Worm (Caenorhabditis elegans) whole organism, L1 larva: ENCODE measurements around the gene ZK470.2.

Experiments used
- F16B12.6 ChIP-seq: fragments of 150-350 bp; optimal IDR thresholded peaks from 2 replicates; lab custom pipeline; 2014; ENCODE audit warnings: missing biosample characterization, missing genetic modification characterization
- alr-1 ChIP-seq: fragments of 200-800 bp; sonication (Bioruptor generic); optimal IDR thresholded peaks from 2 replicates; lab custom pipeline; 2018; ENCODE audit warnings: borderline replicate concordance, mild to moderate bottlenecking, missing genetic modification characterization, missing compliant biosample characterization
- aly-2 ChIP-seq: fragments of 150-350 bp; optimal IDR thresholded peaks from 2 replicates; lab custom pipeline; 2014; ENCODE audit warnings: missing biosample characterization, missing genetic modification characterization
- blmp-1 ChIP-seq: fragments of 150-350 bp; optimal IDR thresholded peaks from 2 replicates; lab custom pipeline; 2014; ENCODE audit warnings: missing biosample characterization, missing genetic modification characterization
- ceh-8 ChIP-seq: fragments of 200-800 bp; sonication (Bioruptor generic); optimal IDR thresholded peaks from 2 replicates; lab custom pipeline; 2018; ENCODE audit warnings: mild to moderate bottlenecking, missing genetic modification characterization, moderate library complexity, missing compliant biosample characterization
- ceh-90 ChIP-seq: sonication (generic microtip); optimal IDR thresholded peaks from 2 replicates; lab custom pipeline; 2016; ENCODE audit warnings: missing genetic modification characterization, missing compliant biosample characterization
- ces-1 ChIP-seq: fragments of 150-350 bp; optimal IDR thresholded peaks from 2 replicates; lab custom pipeline; 2014; ENCODE audit warnings: missing biosample characterization, missing genetic modification reagents, missing genetic modification characterization
- dpl-1 ChIP-seq, 3 experiments: fragments of 150-350 bp in 2 of 3; sonication (generic microtip) in 1 of 3; optimal IDR thresholded peaks; 2 replicates each; lab custom pipeline; 2014 to 2017; ENCODE audit warnings: missing biosample characterization in 3 of 3, missing genetic modification characterization in 3 of 3, missing genetic modification reagents in 3 of 3
- dsc-1 ChIP-seq: sonication (generic microtip); optimal IDR thresholded peaks from 2 replicates; lab custom pipeline; 2016; ENCODE audit warnings: mild to moderate bottlenecking, missing genetic modification characterization, missing compliant biosample characterization
- efl-1 ChIP-seq, 4 experiments: fragments of 150-350 bp; optimal IDR thresholded peaks in 3 of 4; peaks in 1 of 4; 1 replicate in 1 of 4; 2 replicates in 3 of 4; lab custom pipeline; 2014; ENCODE audit warnings: missing biosample characterization in 2 of 4, missing genetic modification characterization in 2 of 4, missing genetic modification reagents in 2 of 4
- elt-3 ChIP-seq, 6 experiments: fragments of 150-350 bp in 1 of 6; sonication (generic microtip); optimal IDR thresholded peaks; 2 replicates each; lab custom pipeline; 2017 to 2018; ENCODE audit warnings: missing biosample characterization in 6 of 6, missing genetic modification characterization in 6 of 6, inconsistent platforms in 1 of 6
- fkh-10 ChIP-seq: sonication (generic microtip); optimal IDR thresholded peaks from 2 replicates; lab custom pipeline; 2017; ENCODE audit warnings: missing biosample characterization, missing genetic modification reagents, missing genetic modification characterization
- fkh-4 ChIP-seq: sonication (generic microtip); optimal IDR thresholded peaks from 2 replicates; lab custom pipeline; 2016; ENCODE audit warnings: missing compliant biosample characterization, missing genetic modification characterization, borderline replicate concordance
- fos-1 ChIP-seq: fragments of 150-350 bp; optimal IDR thresholded peaks from 2 replicates; lab custom pipeline; 2014; ENCODE audit warnings: missing biosample characterization, missing genetic modification characterization
- hlh-17 ChIP-seq: fragments of 200-800 bp; sonication (Bioruptor generic); optimal IDR thresholded peaks from 2 replicates; lab custom pipeline; 2018; ENCODE audit warnings: missing genetic modification characterization, mild to moderate bottlenecking, missing compliant biosample characterization, moderate library complexity, borderline replicate concordance
- hlh-4 ChIP-seq: sonication (generic microtip); optimal IDR thresholded peaks from 2 replicates; lab custom pipeline; 2016; ENCODE audit warnings: mild to moderate bottlenecking, missing genetic modification characterization, missing compliant biosample characterization
- jun-1 ChIP-seq: fragments of 150-350 bp; optimal IDR thresholded peaks from 2 replicates; lab custom pipeline; 2014; ENCODE audit warnings: missing biosample characterization, missing genetic modification reagents, missing genetic modification characterization
- lin-13 ChIP-seq: fragments of 150-350 bp; optimal IDR thresholded peaks from 2 replicates; lab custom pipeline; 2014; ENCODE audit warnings: missing biosample characterization, missing genetic modification reagents, missing genetic modification characterization
- lin-14 ChIP-seq: fragments of 200-800 bp; sonication (Bioruptor generic); optimal IDR thresholded peaks from 2 replicates; lab custom pipeline; 2018; ENCODE audit warnings: mild to moderate bottlenecking, missing genetic modification characterization, moderate library complexity, missing compliant biosample characterization
- nhr-19 ChIP-seq: fragments of 200-800 bp; sonication (Bioruptor generic); conservative IDR thresholded peaks from 2 replicates; pipeline ENCODE4 v1.3.6; 2022; ENCODE audit warnings: missing genetic modification characterization, missing compliant biosample characterization
- nhr-237 ChIP-seq: fragments of 150-350 bp; optimal IDR thresholded peaks from 2 replicates; lab custom pipeline; 2014; ENCODE audit warnings: missing biosample characterization, missing genetic modification characterization
- nhr-28 ChIP-seq: fragments of 150-350 bp; optimal IDR thresholded peaks from 2 replicates; lab custom pipeline; 2014; ENCODE audit warnings: missing biosample characterization, missing genetic modification characterization
- nhr-47 ChIP-seq: sonication (generic microtip); optimal IDR thresholded peaks from 2 replicates; lab custom pipeline; 2016; ENCODE audit warnings: mild to moderate bottlenecking, missing genetic modification characterization, moderate library complexity, missing compliant biosample characterization
- nhr-71 ChIP-seq: sonication (generic microtip); optimal IDR thresholded peaks from 2 replicates; lab custom pipeline; 2016; ENCODE audit warnings: mild to moderate bottlenecking, missing genetic modification characterization, moderate library complexity, missing compliant biosample characterization
- nhr-76 ChIP-seq: sonication (generic microtip); optimal IDR thresholded peaks from 2 replicates; lab custom pipeline; 2017; ENCODE audit warnings: missing biosample characterization, missing genetic modification characterization
- nhr-84 ChIP-seq: sonication (generic microtip); optimal IDR thresholded peaks from 2 replicates; lab custom pipeline; 2017; ENCODE audit warnings: missing biosample characterization, missing genetic modification characterization
- pax-3 ChIP-seq: fragments of 200-800 bp; sonication (Bioruptor generic); optimal IDR thresholded peaks from 2 replicates; lab custom pipeline; 2018; ENCODE audit warnings: mild to moderate bottlenecking, missing genetic modification characterization, moderate library complexity, missing compliant biosample characterization
- rnt-1 ChIP-seq: sonication (generic microtip); optimal IDR thresholded peaks from 2 replicates; lab custom pipeline; 2016; ENCODE audit warnings: mild to moderate bottlenecking, missing genetic modification characterization, moderate library complexity, missing compliant biosample characterization
- skn-1 ChIP-seq: fragments of 150-350 bp; optimal IDR thresholded peaks from 2 replicates; lab custom pipeline; 2014; ENCODE audit warnings: missing biosample characterization, missing genetic modification characterization
- snpc-4 ChIP-seq: fragments of 150-350 bp; optimal IDR thresholded peaks from 2 replicates; lab custom pipeline; 2014; ENCODE audit warnings: missing biosample characterization, missing genetic modification characterization
- sox-4 ChIP-seq: sonication (generic microtip); optimal IDR thresholded peaks from 2 replicates; lab custom pipeline; 2016; ENCODE audit warnings: missing genetic modification characterization, missing compliant biosample characterization
- unc-130 ChIP-seq: fragments of 150-350 bp; optimal IDR thresholded peaks from 2 replicates; lab custom pipeline; 2017; ENCODE audit warnings: missing biosample characterization, missing genetic modification characterization, inconsistent platforms
- zag-1 ChIP-seq: fragments of 150-350 bp; optimal IDR thresholded peaks from 2 replicates; lab custom pipeline; 2014; ENCODE audit warnings: missing biosample characterization, missing genetic modification characterization
- ztf-11 ChIP-seq, 2 experiments: sonication (generic microtip); optimal IDR thresholded peaks; 2 replicates each; lab custom pipeline; 2016 to 2017; ENCODE audit warnings: missing genetic modification characterization in 2 of 2, missing biosample characterization in 1 of 2, missing compliant biosample characterization in 1 of 2

The ZK470.2 gene

ce11 chrX:4106896-4107505 is 28.0 kb upstream of the ZK470.2 start, which contains the start of gene R02E4.2:
R02E4.2 (plus strand) TSS chrX:4107455.
- no peak for TF ChIP-seq nhr-19 (GFP tag; lab: Robert Waterston, UW)
- TF ChIP-seq fkh-4 (tag; lab: Kevin White, UChicago): peak; percentile 83
- TF ChIP-seq dsc-1: peak; percentile 97

ce11 chrX:4109970-4110369 is 25.0 kb upstream of the ZK470.2 start:
- peak; percentile 27 for TF ChIP-seq lin-14
- TF ChIP-seq blmp-1 (tag; lab: Kevin White, UChicago): peak; percentile 51
- TF ChIP-seq fkh-10: no peak
- TF ChIP-seq zag-1 (tag; lab: Kevin White, UChicago): no peak

- no peak for TF ChIP-seq ceh-8 (GFP tag; lab: Kevin White, UChicago)
- TF ChIP-seq blmp-1 (tag; lab: Kevin White, UChicago): peak; percentile 76
Measured at ce11 chrX:4111416-4111815, 23.5 kb upstream of the ZK470.2 start, which contains the start of gene F09F9.2. F09F9.2 (minus strand) TSS chrX:4111440.

- TF ChIP-seq nhr-76 (no peak), efl-1 (optimal IDR thresholded peaks at IDR 0.05; lab: Kevin White, UChicago) (no peak), efl-1 (GFP tag; optimal IDR thresholded peaks at IDR 0.05 in 1 of 2; lab: Kevin White, UChicago) (peak in 1 of 2 experiments; percentile 55), hlh-17 (no peak)
Measured at ce11 chrX:4115026-4115425, 19.9 kb upstream of the ZK470.2 start, which contains the start of gene F09F9.1. F09F9.1 (plus strand) TSS chrX:4115326.

- no peak for TF ChIP-seq nhr-84 (tag; lab: Kevin White, UChicago)
- TF ChIP-seq ces-1: no peak
- no peak for TF ChIP-seq fos-1 (tag; lab: Kevin White, UChicago)
- no peak for TF ChIP-seq rnt-1 (tag; lab: Kevin White, UChicago)
- TF ChIP-seq nhr-237: no peak
- no peak for TF ChIP-seq elt-3 (tag; optimal IDR thresholded peaks at IDR 0.05; lab: Kevin White, UChicago)
- TF ChIP-seq nhr-71: no peak
- TF ChIP-seq fkh-10: no peak
- TF ChIP-seq jun-1 (tag; lab: Kevin White, UChicago): no peak
- TF ChIP-seq lin-13: no peak
- no peak for TF ChIP-seq nhr-47 (tag; lab: Kevin White, UChicago)
- no peak for TF ChIP-seq skn-1
Measured at ce11 chrX:4117626-4118025, 17.3 kb upstream of the ZK470.2 start, which contains the start of gene F09F9.5. F09F9.5 (plus strand) TSS chrX:4117926.

ce11 chrX:4120935-4121334 is 14.0 kb upstream of the ZK470.2 start, which contains the start of gene F09F9.3:
F09F9.3 (minus strand) TSS chrX:4121035.
- TF ChIP-seq F16B12.6 (tag; lab: Kevin White, UChicago) (no peak), fkh-4 (tag; lab: Kevin White, UChicago) (no peak), sox-4 (tag; lab: Kevin White, UChicago) (no peak), ceh-90 (no peak), unc-130 (tag; lab: Kevin White, UChicago) (no peak), ztf-11 (tag; optimal IDR thresholded peaks at IDR 0.05; lab: Kevin White, UChicago) (no peak), aly-2 (no peak), pax-3 (no peak), nhr-237 (no peak), zag-1 (tag; lab: Kevin White, UChicago) (no peak), hlh-4 (tag; lab: Kevin White, UChicago) (no peak), snpc-4 (tag; lab: Kevin White, UChicago) (no peak), nhr-28 (tag; lab: Kevin White, UChicago) (no peak), dpl-1 (GFP tag; optimal IDR thresholded peaks at IDR 0.05; lab: Kevin White, UChicago) (no peak), ces-1 (no peak), alr-1 (tag; lab: Kevin White, UChicago) (no peak), nhr-76 (no peak)
